Fruit fly (Drosophila melanogaster) whole organism, wandering third instar larva: ENCODE data around the gene CAH7.

Experiments
- Hnf4 ChIP-seq: fragments of 200-800 bp; sonication (Bioruptor generic); optimal IDR thresholded peaks from 2 replicates; lab custom pipeline; 2016; ENCODE audit warnings: missing biosample characterization, mild to moderate bottlenecking, missing genetic modification characterization
- OdsH ChIP-seq: fragments of 200-800 bp; sonication (Bioruptor generic); optimal IDR thresholded peaks from 2 replicates; lab custom pipeline; 2016; ENCODE audit warnings: missing biosample characterization, mild to moderate bottlenecking, missing genetic modification characterization
- ey ChIP-seq: fragments of 200-800 bp; sonication (Bioruptor generic); optimal IDR thresholded peaks from 2 replicates; lab custom pipeline; 2016; ENCODE audit warnings: missing biosample characterization, missing genetic modification characterization
- h ChIP-seq: fragments of 200-800 bp; sonication (Bioruptor generic); optimal IDR thresholded peaks from 3 replicates; lab custom pipeline; 2016; ENCODE audit warnings: missing biosample characterization, mild to moderate bottlenecking, missing genetic modification characterization
- lola ChIP-seq: fragments of >200 bp; optimal IDR thresholded peaks from 2 replicates; lab custom pipeline; 2017; ENCODE audit warnings: missing biosample characterization, missing genetic modification characterization

DNA sequence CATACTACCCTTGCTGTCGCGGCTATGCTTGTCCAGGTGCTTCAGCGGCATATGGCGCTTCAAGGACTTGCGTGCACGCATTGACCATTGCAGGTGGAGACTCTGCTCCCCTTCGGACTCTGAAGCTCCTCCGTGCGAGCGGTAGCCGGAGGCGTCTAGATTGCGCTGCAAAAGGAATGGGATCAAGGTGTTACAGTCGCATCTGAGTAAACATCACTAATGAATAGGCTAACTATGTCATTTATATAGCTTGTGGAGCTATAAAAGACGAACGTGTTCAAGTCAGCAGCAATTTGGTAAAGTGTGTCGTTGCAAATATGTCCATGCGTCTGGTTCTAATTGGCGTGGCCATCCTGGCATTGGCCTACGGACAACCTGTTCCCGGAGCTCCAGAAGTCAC, 30.7 kb downstream of the CAH7 start, which contains the start of gene CG42759:
- TF ChIP-seq OdsH (no peak), h (GFP tag; lab: Kevin White, UChicago) (no peak), Hnf4 (no peak), lola (GFP tag; lab: Kevin White, UChicago) (no peak), ey (no peak)
